Fruit fly (Drosophila melanogaster) whole organism, wandering third instar larva: ENCODE results near the gene MtnA.
A peak's percentile ranks its signal among the peaks of the same experiment; 100 is the strongest.

Experiments
- Abd-B ChIP-seq: fragments of >200 bp; optimal IDR thresholded peaks from 2 replicates; lab custom pipeline; 2017; ENCODE audit warnings: missing biosample characterization, missing genetic modification characterization
- CG32264 ChIP-seq: fragments of 200-800 bp; sonication (Bioruptor generic); optimal IDR thresholded peaks from 2 replicates; lab custom pipeline; 2016; ENCODE audit warnings: missing biosample characterization, missing genetic modification characterization
- CG9705 ChIP-seq: fragments of 200-800 bp; sonication (Bioruptor generic); optimal IDR thresholded peaks from 2 replicates; lab custom pipeline; 2018; ENCODE audit warnings: missing biosample characterization, mild to moderate bottlenecking, missing genetic modification characterization
- CrebA ChIP-seq: fragments of 200-800 bp; sonication (Bioruptor generic); optimal IDR thresholded peaks from 2 replicates; lab custom pipeline; 2016; ENCODE audit warnings: missing biosample characterization, mild to moderate bottlenecking, missing genetic modification characterization, borderline replicate concordance
- Dfd ChIP-seq: fragments of >200 bp; optimal IDR thresholded peaks from 2 replicates; lab custom pipeline; 2017; ENCODE audit warnings: missing biosample characterization, missing genetic modification characterization
- Dif ChIP-seq: fragments of 200-275, 200-300 bp; sonication (Bioruptor generic); optimal IDR thresholded peaks from 2 replicates; lab custom pipeline; 2018; ENCODE audit warnings: missing biosample characterization, missing genetic modification characterization; ENCODE audit not compliant: partially characterized antibody
- GATAd ChIP-seq: sonication (Bioruptor generic); optimal IDR thresholded peaks from 2 replicates; lab custom pipeline; 2016; ENCODE audit warnings: missing biosample characterization, missing genetic modification characterization
- HLH106 ChIP-seq: fragments of 200-800 bp; optimal IDR thresholded peaks from 3 replicates; lab custom pipeline; 2019; ENCODE audit warnings: missing biosample characterization, mild to moderate bottlenecking, missing genetic modification characterization, moderate library complexity
- Hnf4 ChIP-seq: fragments of 200-800 bp; sonication (Bioruptor generic); optimal IDR thresholded peaks from 2 replicates; lab custom pipeline; 2016; ENCODE audit warnings: missing biosample characterization, mild to moderate bottlenecking, missing genetic modification characterization
- Hr78 ChIP-seq: fragments of >200 bp; optimal IDR thresholded peaks from 2 replicates; lab custom pipeline; 2017; ENCODE audit warnings: missing biosample characterization, missing genetic modification characterization
- Jra ChIP-seq: sonication (Bioruptor generic); optimal IDR thresholded peaks from 2 replicates; lab custom pipeline; 2016; ENCODE audit warnings: missing biosample characterization, missing genetic modification characterization
- Myc ChIP-seq: fragments of >200 bp; optimal IDR thresholded peaks from 2 replicates; lab custom pipeline; 2017
- OdsH ChIP-seq: fragments of 200-800 bp; sonication (Bioruptor generic); optimal IDR thresholded peaks from 2 replicates; lab custom pipeline; 2016; ENCODE audit warnings: missing biosample characterization, mild to moderate bottlenecking, missing genetic modification characterization
- Rel ChIP-seq, 2 experiments: fragments of 200-800 bp; sonication (Bioruptor generic) in 1 of 2; optimal IDR thresholded peaks; 2 replicates in 1 of 2; 3 replicates in 1 of 2; lab custom pipeline; 2016 to 2019; ENCODE audit warnings: mild to moderate bottlenecking in 2 of 2, missing biosample characterization in 2 of 2, missing genetic modification characterization in 2 of 2, moderate library complexity in 1 of 2
- Sp1 ChIP-seq: fragments of 200-800 bp; sonication (Bioruptor generic); optimal IDR thresholded peaks from 3 replicates; lab custom pipeline; 2019; ENCODE audit warnings: missing biosample characterization, mild to moderate bottlenecking, missing genetic modification characterization, moderate library complexity
- brk ChIP-seq: fragments of 200-800 bp; sonication (Bioruptor generic); optimal IDR thresholded peaks from 2 replicates; lab custom pipeline; 2016; ENCODE audit warnings: missing biosample characterization, mild to moderate bottlenecking, missing genetic modification characterization
- dl ChIP-seq, 2 experiments: fragments of 175-275, 200-275 bp in 1 of 2; fragments of 200-275 bp in 1 of 2; sonication (Bioruptor generic); optimal IDR thresholded peaks; lab custom pipeline; 2018; ENCODE audit warnings: mild to moderate bottlenecking in 2 of 2, missing biosample characterization in 2 of 2, missing genetic modification characterization in 2 of 2, moderate library complexity in 2 of 2; ENCODE audit not compliant: partially characterized antibody in 2 of 2, insufficient read depth in 1 of 2
- dsf ChIP-seq: sonication (Bioruptor generic); optimal IDR thresholded peaks from 2 replicates; lab custom pipeline; 2016; ENCODE audit warnings: missing biosample characterization, missing genetic modification characterization, borderline replicate concordance
- ey ChIP-seq: fragments of 200-800 bp; sonication (Bioruptor generic); optimal IDR thresholded peaks from 2 replicates; lab custom pipeline; 2016; ENCODE audit warnings: missing biosample characterization, missing genetic modification characterization
- foxo ChIP-seq, 2 experiments: fragments of 200-800 bp; sonication (Bioruptor generic); optimal IDR thresholded peaks; 2 replicates in 1 of 2; 3 replicates in 1 of 2; lab custom pipeline; 2016 to 2017; ENCODE audit warnings: missing biosample characterization in 2 of 2, missing genetic modification characterization in 2 of 2
- fru ChIP-seq: fragments of 200-800 bp; sonication (Bioruptor generic); optimal IDR thresholded peaks from 3 replicates; lab custom pipeline; 2016; ENCODE audit warnings: missing biosample characterization, mild to moderate bottlenecking, missing genetic modification characterization
- h ChIP-seq: fragments of 200-800 bp; sonication (Bioruptor generic); optimal IDR thresholded peaks from 3 replicates; lab custom pipeline; 2016; ENCODE audit warnings: missing biosample characterization, mild to moderate bottlenecking, missing genetic modification characterization
- jim ChIP-seq: fragments of 175-275, 200-325 bp; sonication (Bioruptor generic); optimal IDR thresholded peaks from 2 replicates; lab custom pipeline; 2016; ENCODE audit warnings: missing biosample characterization, mild to moderate bottlenecking, missing genetic modification characterization
- pan ChIP-seq: fragments of >200 bp; optimal IDR thresholded peaks from 2 replicates; lab custom pipeline; 2017
- psq ChIP-seq: fragments of 200-800 bp; sonication (Bioruptor generic); optimal IDR thresholded peaks from 3 replicates; lab custom pipeline; 2017; ENCODE audit warnings: missing biosample characterization, mild to moderate bottlenecking, missing genetic modification characterization, moderate library complexity
- rgr ChIP-seq: fragments of 200-800 bp; sonication (Bioruptor generic); optimal IDR thresholded peaks from 3 replicates; lab custom pipeline; 2016; ENCODE audit warnings: missing biosample characterization, mild to moderate bottlenecking, missing genetic modification characterization
- sv ChIP-seq: fragments of 200-800 bp; sonication (Bioruptor generic); optimal IDR thresholded peaks from 3 replicates; lab custom pipeline; 2016; ENCODE audit warnings: missing biosample characterization, missing genetic modification characterization
- tai ChIP-seq: sonication (Bioruptor generic); optimal IDR thresholded peaks from 2 replicates; lab custom pipeline; 2016; ENCODE audit warnings: missing biosample characterization, missing genetic modification characterization
- woc ChIP-seq: sonication (Bioruptor generic); optimal IDR thresholded peaks from 2 replicates; lab custom pipeline; 2016; ENCODE audit warnings: missing biosample characterization, mild to moderate bottlenecking, missing genetic modification characterization

Gene MtnA

dm6 chr3R:9808946-9809545, 24.9 kb upstream of the MtnA start, which contains the start of gene FBXO11 (continued):
- TF ChIP-seq h (no peak), CG32264 (GFP tag; lab: Kevin White, UChicago) (no peak), jim (GFP tag; lab: Kevin White, UChicago) (peak; percentile 98), CG9705 (GFP tag; lab: Kevin White, UChicago) (peak; percentile 24), rgr (GFP tag; lab: Kevin White, UChicago) (peak; percentile 46), pan (lab: Kevin White, UChicago) (no peak), fru (no peak)

- TF ChIP-seq Jra (peak; percentile 24), dsf (GFP tag; lab: Kevin White, UChicago) (no peak), Hnf4 (GFP tag; lab: Kevin White, UChicago) (no peak), fru (peak; percentile 55), foxo (GFP tag; optimal IDR thresholded peaks at IDR 0.05; lab: Kevin White, UChicago) (peak in 1 of 2 experiments; percentile 79), ey (GFP tag; lab: Kevin White, UChicago) (peak; percentile 57), psq (GFP tag; lab: Kevin White, UChicago) (peak; percentile 38), sv (GFP tag; lab: Kevin White, UChicago) (peak; percentile 56), rgr (GFP tag; lab: Kevin White, UChicago) (peak; percentile 74), CG9705 (GFP tag; lab: Kevin White, UChicago) (peak; percentile 60), Rel (GFP tag; optimal IDR thresholded peaks at IDR 0.05; lab: Kevin White, UChicago) (no peak), Rel (tag; optimal IDR thresholded peaks at IDR 0.05; lab: Kevin White, UChicago) (peak; percentile 64), CrebA (GFP tag; lab: Kevin White, UChicago) (no peak), h (peak; percentile 69), OdsH (GFP tag; lab: Kevin White, UChicago) (peak; percentile 54), woc (GFP tag; lab: Kevin White, UChicago) (peak; percentile 82), brk (GFP tag; lab: Kevin White, UChicago) (no peak), Sp1 (GFP tag; lab: Kevin White, UChicago) (peak; percentile 59), Myc (lab: Kevin White, UChicago) (peak; percentile 55), HLH106 (tag; lab: Kevin White, UChicago) (peak; percentile 82), Hr78 (GFP tag; lab: Kevin White, UChicago) (no peak)
Measured at dm6 chr3R:9800644-9801330, 16.6 kb upstream of the MtnA start, which contains the start of the genes CG9467 and CG8526. Gene CG9467 (minus strand): TSS chr3R:9801026. Gene CG8526 (plus strand): TSS chr3R:9801280.

dm6 chr3R:9793018-9793417, 8.8 kb upstream of the MtnA start, which contains the start of gene CG8516:
Gene CG8516 (plus strand): TSS chr3R:9793295.
- TF ChIP-seq h (peak; percentile 29), Dif (GFP tag; lab: Kevin White, UChicago) (no peak), Abd-B (GFP tag; lab: Kevin White, UChicago) (no peak), foxo (GFP tag; optimal IDR thresholded peaks at IDR 0.05; lab: Kevin White, UChicago) (peak in 1 of 2 experiments; percentile 29), GATAd (no peak), dl (GFP tag; optimal IDR thresholded peaks at IDR 0.05; lab: Kevin White, UChicago; ENCODE audit: insufficient read depth in 1 of 2, partially characterized antibody in 2 of 2) (no peak), dsf (GFP tag; lab: Kevin White, UChicago) (no peak), Rel (GFP tag; optimal IDR thresholded peaks at IDR 0.05; lab: Kevin White, UChicago) (no peak), Rel (tag; optimal IDR thresholded peaks at IDR 0.05; lab: Kevin White, UChicago) (peak; percentile 41), fru (no peak), OdsH (GFP tag; lab: Kevin White, UChicago) (no peak), HLH106 (tag; lab: Kevin White, UChicago) (peak; percentile 19), CrebA (GFP tag; lab: Kevin White, UChicago) (no peak), Hr78 (GFP tag; lab: Kevin White, UChicago) (no peak), jim (GFP tag; lab: Kevin White, UChicago) (no peak), Myc (lab: Kevin White, UChicago) (no peak), Dfd (GFP tag; lab: Kevin White, UChicago) (no peak), tai (GFP tag; lab: Kevin White, UChicago) (no peak), brk (GFP tag; lab: Kevin White, UChicago) (no peak), rgr (GFP tag; lab: Kevin White, UChicago) (no peak), sv (GFP tag; lab: Kevin White, UChicago) (peak; percentile 11), Sp1 (GFP tag; lab: Kevin White, UChicago) (peak; percentile 11), woc (GFP tag; lab: Kevin White, UChicago) (peak; percentile 24), Jra (no peak)
